Worm (Caenorhabditis elegans) whole organism, L2 larva: ENCODE measurements around the gene M01F1.9.

ENCODE experiments used
- C34F6.9 ChIP-seq: fragments of 150-350 bp; optimal IDR thresholded peaks from 2 replicates; lab custom pipeline; 2014; ENCODE audit warnings: missing biosample characterization, missing genetic modification characterization
- F13H6.1 ChIP-seq: sonication (generic microtip); optimal IDR thresholded peaks from 2 replicates; lab custom pipeline; 2016; ENCODE audit warnings: missing genetic modification characterization, missing compliant biosample characterization
- R02D3.7 ChIP-seq: fragments of 150-350 bp; optimal IDR thresholded peaks from 2 replicates; lab custom pipeline; 2014; ENCODE audit warnings: missing biosample characterization, missing genetic modification characterization
- Y55F3AM.14 ChIP-seq: fragments of 200-800 bp; sonication (Bioruptor generic); optimal IDR thresholded peaks from 2 replicates; lab custom pipeline; 2018; ENCODE audit warnings: mild to moderate bottlenecking, missing genetic modification characterization, missing compliant biosample characterization
- ZK546.5 ChIP-seq: sonication (generic microtip); optimal IDR thresholded peaks from 2 replicates; lab custom pipeline; 2017; ENCODE audit warnings: missing biosample characterization, missing genetic modification characterization
- alr-1 ChIP-seq: fragments of 150-350 bp; optimal IDR thresholded peaks from 2 replicates; lab custom pipeline; 2014; ENCODE audit warnings: missing biosample characterization, missing genetic modification characterization
- aly-2 ChIP-seq: fragments of 150-350 bp; optimal IDR thresholded peaks from 2 replicates; lab custom pipeline; 2014; ENCODE audit warnings: missing biosample characterization, missing genetic modification characterization
- ama-1 ChIP-seq: fragments of 150-350 bp; optimal IDR thresholded peaks from 2 replicates; lab custom pipeline; 2018; ENCODE audit warnings: inconsistent platforms
- blmp-1 ChIP-seq: sonication (generic microtip); optimal IDR thresholded peaks from 2 replicates; lab custom pipeline; 2017; ENCODE audit warnings: missing genetic modification characterization, mild to moderate bottlenecking, missing compliant biosample characterization, antibody characterized with exemption, moderate library complexity; ENCODE audit not compliant: insufficient read depth
- ceh-16 ChIP-seq: fragments of 150-350 bp; optimal IDR thresholded peaks from 2 replicates; lab custom pipeline; 2014; ENCODE audit warnings: missing biosample characterization, missing genetic modification characterization
- ceh-82 ChIP-seq: fragments of 150-350 bp; optimal IDR thresholded peaks from 2 replicates; lab custom pipeline; 2014; ENCODE audit warnings: missing biosample characterization, missing genetic modification characterization
- crh-2 ChIP-seq: sonication (generic microtip); optimal IDR thresholded peaks from 2 replicates; lab custom pipeline; 2017; ENCODE audit warnings: missing biosample characterization, missing genetic modification characterization
- dmd-4 ChIP-seq: sonication (generic microtip); optimal IDR thresholded peaks from 2 replicates; lab custom pipeline; 2017; ENCODE audit warnings: missing biosample characterization, missing genetic modification characterization
- egl-27 ChIP-seq: sonication (generic microtip); optimal IDR thresholded peaks from 3 replicates; lab custom pipeline; 2017; ENCODE audit warnings: missing biosample characterization, missing genetic modification reagents, missing genetic modification characterization
- elt-1 ChIP-seq: fragments of 150-350 bp; optimal IDR thresholded peaks from 2 replicates; lab custom pipeline; 2014; ENCODE audit warnings: missing biosample characterization, missing genetic modification characterization
- elt-3 ChIP-seq: sonication (generic microtip); optimal IDR thresholded peaks from 2 replicates; lab custom pipeline; 2017; ENCODE audit warnings: missing biosample characterization, missing genetic modification characterization
- fos-1 ChIP-seq: fragments of 150-350 bp; optimal IDR thresholded peaks from 2 replicates; lab custom pipeline; 2014; ENCODE audit warnings: missing biosample characterization, missing genetic modification characterization
- gmeb-1 ChIP-seq: fragments of 150-350 bp; optimal IDR thresholded peaks from 2 replicates; lab custom pipeline; 2014; ENCODE audit warnings: missing biosample characterization, missing genetic modification characterization
- lin-11 ChIP-seq: fragments of 150-350 bp; sonication (generic microtip); optimal IDR thresholded peaks from 2 replicates; lab custom pipeline; 2014; ENCODE audit warnings: missing biosample characterization, missing genetic modification characterization, inconsistent platforms, mixed read lengths
- lin-13 ChIP-seq: fragments of 150-350 bp; optimal IDR thresholded peaks from 2 replicates; lab custom pipeline; 2014; ENCODE audit warnings: missing biosample characterization, missing genetic modification reagents, missing genetic modification characterization
- lin-39 ChIP-seq: fragments of 150-350 bp; optimal IDR thresholded peaks from 2 replicates; lab custom pipeline; 2014; ENCODE audit warnings: missing biosample characterization, missing genetic modification reagents, missing genetic modification characterization
- lsy-2 ChIP-seq, 2 experiments: fragments of 150-350 bp in 1 of 2; sonication (generic microtip) in 1 of 2; optimal IDR thresholded peaks; 2 replicates each; lab custom pipeline; 2014 to 2017; ENCODE audit warnings: missing biosample characterization in 2 of 2, missing genetic modification characterization in 2 of 2
- mab-5 ChIP-seq: fragments of 150-350 bp; optimal IDR thresholded peaks from 2 replicates; lab custom pipeline; 2014; ENCODE audit warnings: missing biosample characterization, missing genetic modification characterization
- mbf-1 ChIP-seq: sonication (generic microtip); optimal IDR thresholded peaks from 2 replicates; lab custom pipeline; 2017; ENCODE audit warnings: missing biosample characterization, missing genetic modification characterization
- mdl-1 ChIP-seq, 2 experiments: fragments of 150-350 bp in 1 of 2; sonication (generic microtip) in 1 of 2; optimal IDR thresholded peaks; 2 replicates each; lab custom pipeline; 2017; ENCODE audit warnings: missing biosample characterization in 2 of 2, missing genetic modification characterization in 2 of 2
- nhr-10 ChIP-seq: sonication (generic microtip); optimal IDR thresholded peaks from 2 replicates; lab custom pipeline; 2017; ENCODE audit warnings: missing biosample characterization, missing genetic modification characterization
- nhr-11 ChIP-seq: fragments of 150-350 bp; optimal IDR thresholded peaks from 2 replicates; lab custom pipeline; 2014; ENCODE audit warnings: missing biosample characterization, missing genetic modification characterization
- nhr-12 ChIP-seq: fragments of 150-350 bp; optimal IDR thresholded peaks from 2 replicates; lab custom pipeline; 2014; ENCODE audit warnings: missing biosample characterization, missing genetic modification characterization
- nhr-129 ChIP-seq: fragments of 150-350 bp; optimal IDR thresholded peaks from 2 replicates; lab custom pipeline; 2014; ENCODE audit warnings: missing biosample characterization, missing genetic modification characterization
- nhr-21 ChIP-seq: fragments of 150-350 bp; optimal IDR thresholded peaks from 2 replicates; lab custom pipeline; 2014; ENCODE audit warnings: missing biosample characterization, missing genetic modification characterization
- nhr-23 ChIP-seq: fragments of 150-350 bp; optimal IDR thresholded peaks from 2 replicates; lab custom pipeline; 2014; ENCODE audit warnings: missing biosample characterization, missing genetic modification reagents, missing genetic modification characterization
- nhr-237 ChIP-seq: fragments of 150-350 bp; optimal IDR thresholded peaks from 2 replicates; lab custom pipeline; 2014; ENCODE audit warnings: missing biosample characterization, missing genetic modification characterization
- nhr-25 ChIP-seq: fragments of 150-350 bp; sonication (generic microtip); optimal IDR thresholded peaks from 3 replicates; lab custom pipeline; 2014; ENCODE audit warnings: missing biosample characterization, missing genetic modification characterization
- nhr-6 ChIP-seq: fragments of 150-350 bp; optimal IDR thresholded peaks from 2 replicates; lab custom pipeline; 2014; ENCODE audit warnings: missing biosample characterization, missing genetic modification characterization
- nhr-77 ChIP-seq: fragments of 150-350 bp; optimal IDR thresholded peaks from 2 replicates; lab custom pipeline; 2014; ENCODE audit warnings: missing biosample characterization, missing genetic modification characterization
- peb-1 ChIP-seq: fragments of 150-350 bp; optimal IDR thresholded peaks from 2 replicates; lab custom pipeline; 2014; ENCODE audit warnings: missing biosample characterization, missing genetic modification characterization
- sem-4 ChIP-seq: fragments of 150-350 bp; optimal IDR thresholded peaks from 2 replicates; lab custom pipeline; 2014; ENCODE audit warnings: missing biosample characterization, missing genetic modification reagents, missing genetic modification characterization
- skn-1 ChIP-seq: sonication (generic microtip); optimal IDR thresholded peaks from 2 replicates; lab custom pipeline; 2017; ENCODE audit warnings: missing biosample characterization, missing genetic modification characterization
- sma-3 ChIP-seq: sonication (generic microtip); optimal IDR thresholded peaks from 2 replicates; lab custom pipeline; 2016; ENCODE audit warnings: missing genetic modification reagents, missing genetic modification characterization, missing compliant biosample characterization
- sma-9 ChIP-seq, 2 experiments: fragments of 150-350 bp in 1 of 2; sonication (generic microtip) in 1 of 2; optimal IDR thresholded peaks; 2 replicates each; lab custom pipeline; 2014 to 2016; ENCODE audit warnings: missing genetic modification characterization in 2 of 2, mild to moderate bottlenecking in 1 of 2, missing biosample characterization in 1 of 2, missing compliant biosample characterization in 1 of 2, missing genetic modification reagents in 1 of 2, moderate library complexity in 1 of 2
- snpc-4 ChIP-seq: fragments of 150-350 bp; optimal IDR thresholded peaks from 2 replicates; lab custom pipeline; 2014; ENCODE audit warnings: missing biosample characterization, missing genetic modification characterization
- unc-39 ChIP-seq: fragments of 150-350 bp; optimal IDR thresholded peaks from 2 replicates; lab custom pipeline; 2014; ENCODE audit warnings: missing biosample characterization, missing genetic modification characterization
- unc-55 ChIP-seq: fragments of 150-350 bp; sonication (generic microtip); optimal IDR thresholded peaks from 3 replicates; lab custom pipeline; 2014; ENCODE audit warnings: missing biosample characterization, missing genetic modification reagents, missing genetic modification characterization
- unc-62 ChIP-seq: fragments of 150-350 bp; optimal IDR thresholded peaks from 2 replicates; lab custom pipeline; 2014; ENCODE audit warnings: missing biosample characterization, missing genetic modification reagents, missing genetic modification characterization
- zag-1 ChIP-seq: fragments of 150-350 bp; optimal IDR thresholded peaks from 2 replicates; lab custom pipeline; 2014; ENCODE audit warnings: missing biosample characterization, missing genetic modification characterization
- ztf-1 ChIP-seq: fragments of 200-800 bp; sonication (Bioruptor generic); conservative IDR thresholded peaks from 2 replicates; pipeline ENCODE4 v1.3.6; 2022; ENCODE audit warnings: missing genetic modification characterization, missing compliant biosample characterization
- ztf-11 ChIP-seq: sonication (generic microtip); optimal IDR thresholded peaks from 2 replicates; lab custom pipeline; 2017; ENCODE audit warnings: missing biosample characterization, missing genetic modification characterization
- ztf-4 ChIP-seq: fragments of 150-350 bp; optimal IDR thresholded peaks from 2 replicates; lab custom pipeline; 2014; ENCODE audit warnings: missing biosample characterization, missing genetic modification characterization

Gene M01F1.9

DNA sequence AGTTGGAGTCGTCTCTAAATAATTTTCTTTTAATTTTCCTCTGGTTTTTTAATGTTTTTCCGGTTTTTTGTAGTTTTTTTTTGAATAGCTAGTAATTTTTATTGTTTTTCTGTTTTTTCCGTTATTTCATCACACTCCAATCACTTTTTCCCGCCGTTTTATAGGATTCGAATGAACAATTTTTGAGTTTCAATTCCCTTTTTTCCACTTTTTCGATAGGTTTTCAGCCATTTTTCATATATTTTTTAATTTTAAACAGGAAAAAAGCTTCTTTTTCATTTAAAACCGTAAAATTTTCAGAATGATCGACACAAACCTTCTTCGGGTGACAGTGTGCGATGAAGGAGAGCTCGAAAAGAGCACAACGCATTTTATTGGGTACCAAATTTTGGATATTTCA lies 37.5 kb downstream of the M01F1.9 start, which contains the start of gene pph-6:
Gene pph-6 (plus strand): TSS at position 301 of the 400 bp plus-strand sequence.
- TF ChIP-seq aly-2 (tag; lab: Kevin White, UChicago) (no peak), lsy-2 (tag; optimal IDR thresholded peaks at IDR 0.05; lab: Kevin White, UChicago) (no peak), elt-3 (tag; lab: Kevin White, UChicago) (no peak), nhr-10 (no peak), snpc-4 (no peak), C34F6.9 (tag; lab: Kevin White, UChicago) (no peak), zag-1 (no peak), nhr-77 (tag; lab: Kevin White, UChicago) (no peak), F13H6.1 (tag; lab: Kevin White, UChicago) (no peak), nhr-23 (tag; lab: Kevin White, UChicago) (no peak), unc-39 (no peak), unc-62 (GFP tag; lab: Kevin White, UChicago) (no peak), dmd-4 (tag; lab: Kevin White, UChicago) (no peak), sma-3 (no peak), nhr-129 (tag; lab: Kevin White, UChicago) (no peak)

DNA sequence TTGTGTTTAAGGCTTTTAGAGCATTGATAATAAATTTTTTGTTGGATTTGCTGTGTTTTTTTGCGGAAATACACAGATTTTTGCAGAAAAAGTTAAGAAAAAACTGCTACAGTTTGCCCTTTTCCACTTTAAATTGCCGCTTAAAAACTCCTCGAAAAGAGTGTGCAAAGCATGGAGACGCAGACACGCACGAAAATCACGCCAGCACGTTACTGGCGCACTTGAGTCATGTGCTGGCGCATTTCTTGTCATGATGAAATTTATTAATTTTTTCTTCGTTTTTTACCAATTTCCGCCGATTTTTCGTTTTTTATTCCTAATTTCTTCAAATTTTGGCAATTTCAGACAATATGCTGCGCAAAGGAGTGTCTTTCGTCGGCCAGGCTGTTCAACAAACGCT lies 38.8 kb downstream of the M01F1.9 start, which contains the start of gene C34C12.8:
Gene C34C12.8 (plus strand): TSS at position 346 of the 400 bp plus-strand sequence.
- TF ChIP-seq unc-55 (GFP tag; lab: Kevin White, UChicago) (peak; percentile 97), nhr-25 (peak; percentile 97), elt-3 (tag; lab: Kevin White, UChicago) (no peak), nhr-21 (tag; lab: Kevin White, UChicago) (peak; percentile 96), sma-3 (peak; percentile 95), ztf-4 (tag; lab: Kevin White, UChicago) (peak; percentile 94), mdl-1 (tag; optimal IDR thresholded peaks at IDR 0.05; lab: Kevin White, UChicago) (peak in 1 of 2 experiments; percentile 73), skn-1 (tag; lab: Kevin White, UChicago) (no peak), lin-11 (tag; lab: Kevin White, UChicago) (peak; percentile 93), lin-13 (GFP tag; lab: Kevin White, UChicago) (peak; percentile 94), unc-39 (no peak), peb-1 (tag; lab: Kevin White, UChicago) (no peak), Y55F3AM.14 (GFP tag; lab: Kevin White, UChicago) (peak; percentile 80), ceh-82 (tag; lab: Kevin White, UChicago) (peak; percentile 71), gmeb-1 (tag; lab: Kevin White, UChicago) (peak; percentile 98), nhr-10 (peak; percentile 85), lsy-2 (tag; optimal IDR thresholded peaks at IDR 0.05; lab: Kevin White, UChicago) (peak; percentile 97), unc-62 (GFP tag; lab: Kevin White, UChicago) (peak; percentile 58), C34F6.9 (tag; lab: Kevin White, UChicago) (peak; percentile 97), zag-1 (peak; percentile 81), blmp-1 (tag; lab: Kevin White, UChicago) (peak; percentile 74), ama-1 (lab: Kevin White, UChicago) (peak; percentile 79), dmd-4 (tag; lab: Kevin White, UChicago) (peak; percentile 35), lin-39 (tag; lab: Kevin White, UChicago) (no peak), nhr-77 (tag; lab: Kevin White, UChicago) (peak; percentile 85), ztf-11 (no peak), ZK546.5 (peak; percentile 65), nhr-6 (tag; lab: Kevin White, UChicago) (peak; percentile 86), nhr-11 (no peak), R02D3.7 (tag; lab: Kevin White, UChicago) (peak; percentile 77), F13H6.1 (tag; lab: Kevin White, UChicago) (peak; percentile 93), mab-5 (tag; lab: Kevin White, UChicago) (peak; percentile 96), mbf-1 (tag; lab: Kevin White, UChicago) (no peak), nhr-23 (tag; lab: Kevin White, UChicago) (no peak), egl-27 (tag; lab: Kevin White, UChicago) (peak; percentile 93), snpc-4 (peak; percentile 71), sma-9 (GFP tag; optimal IDR thresholded peaks at IDR 0.05; lab: Kevin White, UChicago) (peak; percentile 97), sma-9 (tag; optimal IDR thresholded peaks at IDR 0.05; lab: Kevin White, UChicago) (no peak), ceh-16 (tag; lab: Kevin White, UChicago) (peak; percentile 79), elt-1 (tag; lab: Kevin White, UChicago) (peak; percentile 41), sem-4 (peak; percentile 94), nhr-129 (tag; lab: Kevin White, UChicago) (peak; percentile 91), crh-2 (tag; lab: Kevin White, UChicago) (peak; percentile 96), nhr-237 (peak; percentile 69), alr-1 (tag; lab: Kevin White, UChicago) (no peak), ztf-1 (GFP tag; lab: Robert Waterston, UW) (0 out of 2 replicates have a peak, but pooled peaks have one; percentile 42), nhr-12 (tag; lab: Kevin White, UChicago) (no peak), fos-1 (peak; percentile 70), aly-2 (tag; lab: Kevin White, UChicago) (peak; percentile 48)
